Worm (Caenorhabditis elegans) whole organism, young adult: ENCODE measurements around the gene cex-1.

Source experiments
- F10E7.11 ChIP-seq: sonication (generic microtip); optimal IDR thresholded peaks from 2 replicates; lab custom pipeline; 2017; ENCODE audit warnings: mild to moderate bottlenecking, missing genetic modification characterization, moderate library complexity, missing compliant biosample characterization
- F39B2.1 ChIP-seq: fragments of 200-800 bp; sonication (Bioruptor generic); IDR thresholded peaks from 2 replicates; pipeline ENCODE4 v1.3.6; 2022; ENCODE audit warnings: missing genetic modification reagents, missing genetic modification characterization, missing compliant biosample characterization
- K12H6.12 ChIP-seq: fragments of 200-800 bp; sonication (Bioruptor generic); optimal IDR thresholded peaks from 2 replicates; lab custom pipeline; 2018; ENCODE audit warnings: mild to moderate bottlenecking, missing genetic modification characterization, missing compliant biosample characterization
- atf-7 ChIP-seq: sonication (generic microtip); optimal IDR thresholded peaks from 2 replicates; lab custom pipeline; 2017; ENCODE audit warnings: mild to moderate bottlenecking, missing genetic modification characterization, missing compliant biosample characterization
- attf-3 ChIP-seq: fragments of 200-800 bp; sonication (Bioruptor generic); conservative IDR thresholded peaks from 2 replicates; pipeline ENCODE4 v1.3.6; 2022; ENCODE audit warnings: missing genetic modification reagents, missing genetic modification characterization, missing compliant biosample characterization
- attf-5 ChIP-seq: fragments of 200-800 bp; sonication (Bioruptor generic); optimal IDR thresholded peaks from 2 replicates; lab custom pipeline; 2018; ENCODE audit warnings: mild to moderate bottlenecking, missing genetic modification characterization, missing compliant biosample characterization
- attf-6 ChIP-seq: fragments of 200-800 bp; sonication (Bioruptor generic); IDR thresholded peaks from 2 replicates; pipeline ENCODE4 v1.3.6; 2022; ENCODE audit warnings: missing genetic modification reagents, missing genetic modification characterization, missing compliant biosample characterization
- ceh-27 ChIP-seq: fragments of 200-800 bp; sonication (Bioruptor generic); optimal IDR thresholded peaks from 2 replicates; lab custom pipeline; 2018; ENCODE audit warnings: mild to moderate bottlenecking, missing genetic modification characterization, moderate library complexity, missing compliant biosample characterization
- chd-7 ChIP-seq: sonication (generic microtip); optimal IDR thresholded peaks from 2 replicates; lab custom pipeline; 2016; ENCODE audit warnings: mild to moderate bottlenecking, missing genetic modification characterization, moderate library complexity, missing compliant biosample characterization
- ets-4 ChIP-seq: fragments of 200-800 bp; sonication (Bioruptor generic); optimal IDR thresholded peaks from 2 replicates; lab custom pipeline; 2018; ENCODE audit warnings: mild to moderate bottlenecking, missing genetic modification characterization, missing compliant biosample characterization
- gei-17 ChIP-seq: fragments of 200-800 bp; sonication (Bioruptor generic); optimal IDR thresholded peaks from 2 replicates; lab custom pipeline; 2018; ENCODE audit warnings: mild to moderate bottlenecking, missing genetic modification characterization, missing compliant biosample characterization
- hlh-26 ChIP-seq: fragments of 200-800 bp; sonication (Bioruptor generic); conservative IDR thresholded peaks from 2 replicates; pipeline ENCODE4 v1.3.6; 2022; ENCODE audit warnings: missing genetic modification reagents, missing genetic modification characterization, missing compliant biosample characterization
- hmg-1.2 ChIP-seq: fragments of 200-800 bp; sonication (Bioruptor generic); IDR thresholded peaks from 2 replicates; pipeline ENCODE4 v1.3.6; 2022; ENCODE audit warnings: missing genetic modification reagents, missing genetic modification characterization, missing compliant biosample characterization
- hsf-1 ChIP-seq: fragments of 200-800 bp; sonication (Bioruptor generic); IDR thresholded peaks from 2 replicates; pipeline ENCODE4 v1.3.6; 2022; ENCODE audit warnings: missing genetic modification reagents, missing genetic modification characterization, missing compliant biosample characterization
- let-607 ChIP-seq, 2 experiments: fragments of 200-800 bp in 1 of 2; sonication (Bioruptor generic) in 1 of 2; sonication (generic microtip) in 1 of 2; optimal IDR thresholded peaks; 2 replicates each; lab custom pipeline; 2016 to 2018; ENCODE audit warnings: mild to moderate bottlenecking in 2 of 2, missing compliant biosample characterization in 2 of 2, missing genetic modification characterization in 2 of 2, moderate library complexity in 2 of 2, missing genotype in 1 of 2
- lsl-1 ChIP-seq: fragments of 200-800 bp; sonication (Bioruptor generic); optimal IDR thresholded peaks from 2 replicates; lab custom pipeline; 2018; ENCODE audit warnings: mild to moderate bottlenecking, missing genetic modification characterization, moderate library complexity, missing compliant biosample characterization
- madf-10 ChIP-seq: sonication (generic microtip); optimal IDR thresholded peaks from 2 replicates; lab custom pipeline; 2016; ENCODE audit warnings: mild to moderate bottlenecking, missing genetic modification characterization, missing compliant biosample characterization
- pha-4 ChIP-seq: fragments of 150-350 bp; sonication (generic microtip); optimal IDR thresholded peaks from 2 replicates; lab custom pipeline; 2014; ENCODE audit warnings: missing biosample characterization, missing genetic modification reagents, missing genetic modification characterization
- repo-1 ChIP-seq: sonication (generic microtip); optimal IDR thresholded peaks from 2 replicates; lab custom pipeline; 2017; ENCODE audit warnings: mild to moderate bottlenecking, missing genetic modification characterization, missing compliant biosample characterization
- rpc-1 ChIP-seq, 2 experiments: fragments of 150-350 bp in 1 of 2; sonication (generic microtip) in 1 of 2; optimal IDR thresholded peaks; 2 replicates each; lab custom pipeline; 2014 to 2018; ENCODE audit warnings: missing biosample characterization in 1 of 2, missing genetic modification characterization in 1 of 2, missing genetic modification reagents in 1 of 2, missing genotype in 1 of 2
- sdz-38 ChIP-seq: sonication (generic microtip); optimal IDR thresholded peaks from 2 replicates; lab custom pipeline; 2016; ENCODE audit warnings: missing genotype, missing genetic modification characterization, missing compliant biosample characterization
- snpc-1.1 ChIP-seq: sonication (generic microtip); optimal IDR thresholded peaks from 2 replicates; lab custom pipeline; 2017; ENCODE audit warnings: missing genetic modification characterization, mild to moderate bottlenecking, missing compliant biosample characterization, antibody characterized with exemption, moderate library complexity, missing genotype, missing genetic modification reagents; ENCODE audit not compliant: insufficient read depth
- snpc-1.3 ChIP-seq: sonication (generic microtip); optimal IDR thresholded peaks from 2 replicates; lab custom pipeline; 2017; ENCODE audit warnings: missing genetic modification characterization, mild to moderate bottlenecking, missing compliant biosample characterization, antibody characterized with exemption, moderate library complexity, missing genotype, missing genetic modification reagents; ENCODE audit not compliant: insufficient read depth
- snpc-4 ChIP-seq, 5 experiments: fragments of 150-350 bp in 1 of 5; sonication (generic microtip) in 4 of 5; optimal IDR thresholded peaks; 2 replicates each; lab custom pipeline; 2014 to 2018; ENCODE audit warnings: missing genetic modification characterization in 5 of 5, missing biosample characterization in 3 of 5, antibody characterized with exemption in 2 of 5, mild to moderate bottlenecking in 2 of 5, missing compliant biosample characterization in 2 of 5, missing genotype in 2 of 5, moderate library complexity in 2 of 5, missing genetic modification reagents in 1 of 5
- sptf-2 ChIP-seq: fragments of 200-800 bp; sonication (Bioruptor generic); optimal IDR thresholded peaks from 2 replicates; lab custom pipeline; 2018; ENCODE audit warnings: mild to moderate bottlenecking, missing genetic modification characterization, missing compliant biosample characterization
- tbx-9 ChIP-seq: sonication (generic microtip); optimal IDR thresholded peaks from 2 replicates; lab custom pipeline; 2016; ENCODE audit warnings: borderline replicate concordance, missing genetic modification characterization, inconsistent platforms, missing compliant biosample characterization
- ztf-18 ChIP-seq: sonication (generic microtip); optimal IDR thresholded peaks from 2 replicates; lab custom pipeline; 2016; ENCODE audit warnings: missing genotype, mild to moderate bottlenecking, missing genetic modification characterization, missing compliant biosample characterization
- ztf-26 ChIP-seq: sonication (generic microtip); optimal IDR thresholded peaks from 2 replicates; lab custom pipeline; 2017; ENCODE audit warnings: missing genetic modification characterization, missing compliant biosample characterization

cex-1 gene

ce11 chrII:5447381-5447780, at the start of gene cex-1:
Gene cex-1 (plus strand): TSS chrII:5447681.
- TF ChIP-seq hmg-1.2 (no peak), snpc-4 (GFP tag; optimal IDR thresholded peaks at IDR 0.05; lab: Kevin White, UChicago) (no peak), snpc-4 (tag; optimal IDR thresholded peaks at IDR 0.05; lab: Kevin White, UChicago) (no peak)
- TF ChIP-seq, all 124 proteins: peak for 0

ce11 chrII:5398779-5399178, 48.7 kb upstream of the cex-1 start, which contains the start of gene fbxl-3:
Gene fbxl-3 (minus strand): TSS chrII:5398902.
- TF ChIP-seq hmg-1.2, result peak; percentile 83; the same call in 1 of the 2 replicates
- TF ChIP-seq snpc-1.1 (tag; lab: Kevin White, UChicago), result no peak

ce11 chrII:5399201-5399600, 48.3 kb upstream of the cex-1 start, which contains the start of gene mog-5:
Gene mog-5 (plus strand): TSS chrII:5399538.
- no peak for TF ChIP-seq tbx-9 (tag; lab: Kevin White, UChicago)
- TF ChIP-seq pha-4 (tag; lab: Kevin White, UChicago), result peak; percentile 22
- TF ChIP-seq rpc-1 (optimal IDR thresholded peaks at IDR 0.05; lab: Kevin White, UChicago), result peak; percentile 14
- TF ChIP-seq rpc-1 (tag; optimal IDR thresholded peaks at IDR 0.05; lab: Kevin White, UChicago), result no peak
- peak; percentile 23 for TF ChIP-seq snpc-1.3 (tag; lab: Kevin White, UChicago)

- TF ChIP-seq attf-6 (no peak), lsl-1 (GFP tag; lab: Kevin White, UChicago) (no peak), madf-10 (no peak), F10E7.11 (tag; lab: Kevin White, UChicago) (no peak), chd-7 (tag; lab: Kevin White, UChicago) (no peak), repo-1 (tag; lab: Kevin White, UChicago) (no peak), attf-5 (GFP tag; lab: Kevin White, UChicago) (no peak), ztf-26 (tag; lab: Kevin White, UChicago) (no peak), K12H6.12 (tag; lab: Kevin White, UChicago) (no peak), gei-17 (GFP tag; lab: Kevin White, UChicago) (no peak), sdz-38 (tag; lab: Kevin White, UChicago) (no peak)
These were observed 39.9 kb upstream of the cex-1 start, which contains the start of gene clec-141 for ce11 chrII:5407548-5407947. Gene clec-141 (minus strand): TSS chrII:5407648.

ce11 chrII:5408924-5409323, 38.6 kb upstream of the cex-1 start, which contains the start of the genes EEED8.12 and EEED8.4:
Gene EEED8.12 (minus strand): TSS chrII:5409024.
Gene EEED8.4 (plus strand): TSS chrII:5409319.
- TF ChIP-seq rpc-1 (optimal IDR thresholded peaks at IDR 0.05; lab: Kevin White, UChicago) (no peak), rpc-1 (tag; optimal IDR thresholded peaks at IDR 0.05; lab: Kevin White, UChicago) (no peak), sptf-2 (GFP tag; lab: Kevin White, UChicago) (no peak), ets-4 (no peak), attf-3 (GFP tag; lab: Robert Waterston, UW) (no peak), tbx-9 (tag; lab: Kevin White, UChicago) (no peak), ztf-18 (tag; lab: Kevin White, UChicago) (no peak), hsf-1 (GFP tag; lab: Robert Waterston, UW) (no peak), hlh-26 (GFP tag; lab: Robert Waterston, UW) (no peak), let-607 (tag; optimal IDR thresholded peaks at IDR 0.05; lab: Kevin White, UChicago) (no peak), atf-7 (no peak)

- no peak for TF ChIP-seq ceh-27
- no peak for TF ChIP-seq F39B2.1 (GFP tag; lab: Robert Waterston, UW)
These were observed 35.0 kb upstream of the cex-1 start, which contains the start of the genes EEED8.13 and EEED8.18 for ce11 chrII:5412467-5412866. Gene EEED8.13 (minus strand): TSS chrII:5412567. Gene EEED8.18 (minus strand): TSS chrII:5412610.
